Fruit fly (Drosophila melanogaster): ENCODE measurements around the gene CG13144.
A peak's percentile ranks its signal among the peaks of the same experiment; 100 is the strongest.

DNA sequence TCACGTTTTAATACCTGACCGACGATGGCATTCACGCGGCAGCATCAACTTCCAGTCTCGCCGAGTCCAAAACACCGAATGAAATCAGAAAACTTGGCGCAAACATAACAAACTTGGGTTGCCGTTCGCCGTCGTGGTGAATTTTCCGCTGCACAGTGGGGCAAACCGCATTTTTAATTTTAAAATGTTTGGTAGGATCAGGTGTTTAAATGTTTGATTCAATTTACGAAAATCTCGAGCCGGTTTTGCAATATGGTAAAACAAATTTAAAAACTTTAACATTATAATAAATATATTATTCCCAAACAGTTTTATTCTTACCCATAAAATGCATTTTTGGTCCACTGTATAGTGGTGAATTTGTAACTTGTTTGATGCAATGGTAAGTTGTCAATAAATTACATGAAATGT lies 17.0 kb downstream of the CG13144 start, which contains the start of gene RluA-1:
- TF ChIP-seq Rel (GFP tag; optimal IDR thresholded peaks at IDR 0.05) (peak; percentile 49), Rel (tag; optimal IDR thresholded peaks at IDR 0.05) (peak; percentile 86), ey (GFP tag; optimal IDR thresholded peaks at IDR 0.05) (peak; percentile 74), lola (GFP tag; optimal IDR thresholded peaks at IDR 0.05) (no peak), Hnf4 (GFP tag; optimal IDR thresholded peaks at IDR 0.05) (peak; percentile 74), OdsH (GFP tag; optimal IDR thresholded peaks at IDR 0.05) (peak; percentile 90), Hr83 (GFP tag; optimal IDR thresholded peaks at IDR 0.05; ENCODE audit: poor library complexity, severe bottlenecking) (peak; percentile 35), Dif (GFP tag; optimal IDR thresholded peaks at IDR 0.05; ENCODE audit: partially characterized antibody) (no peak), Hr78 (GFP tag; optimal IDR thresholded peaks at IDR 0.05) (no peak), h (GFP tag; optimal IDR thresholded peaks at IDR 0.05) (peak; percentile 93), dsf (GFP tag; optimal IDR thresholded peaks at IDR 0.05; ENCODE audit: borderline replicate concordance) (peak; percentile 43), dmrt93B (GFP tag; optimal IDR thresholded peaks at IDR 0.05) (peak; percentile 83), woc (GFP tag; optimal IDR thresholded peaks at IDR 0.05) (peak; percentile 47), jim (GFP tag; optimal IDR thresholded peaks at IDR 0.05) (no peak)
